Worm (Caenorhabditis elegans) whole organism, L4 larva: ENCODE measurements around the gene hbl-1.

Experiments
- Y75B8A.6 ChIP-seq: fragments of 200-800 bp; sonication (Bioruptor generic); IDR thresholded peaks from 2 replicates; pipeline ENCODE4 v1.3.6; 2022; ENCODE audit warnings: missing genetic modification reagents, missing genetic modification characterization, missing compliant biosample characterization
- aha-1 ChIP-seq: fragments of 150-350 bp; peaks from one replicate; lab custom pipeline; 2014; ENCODE audit warnings: missing biosample characterization, missing genetic modification characterization
- aly-2 ChIP-seq: sonication (generic microtip); optimal IDR thresholded peaks from 2 replicates; lab custom pipeline; 2018; ENCODE audit warnings: missing biosample characterization, missing genetic modification characterization
- arid-1 ChIP-seq: fragments of 200-800 bp; sonication (Bioruptor generic); conservative IDR thresholded peaks from 2 replicates; pipeline ENCODE4 v1.3.6; 2022; ENCODE audit warnings: missing genetic modification reagents, missing genetic modification characterization, missing compliant biosample characterization
- ceh-20 ChIP-seq: fragments of 200-800 bp; sonication (Bioruptor generic); IDR thresholded peaks from 2 replicates; pipeline ENCODE4 v1.3.6; 2022; ENCODE audit warnings: missing genetic modification reagents, missing genetic modification characterization, missing compliant biosample characterization
- ceh-28 ChIP-seq: fragments of 150-350 bp; optimal IDR thresholded peaks from 2 replicates; lab custom pipeline; 2014; ENCODE audit warnings: missing biosample characterization, missing genetic modification reagents, missing genetic modification characterization
- ceh-32 ChIP-seq: sonication (generic microtip); optimal IDR thresholded peaks from 2 replicates; lab custom pipeline; 2016; ENCODE audit warnings: mild to moderate bottlenecking, missing genetic modification characterization, missing compliant biosample characterization; ENCODE audit not compliant: poor library complexity
- ceh-62 ChIP-seq: sonication (generic microtip); optimal IDR thresholded peaks from 2 replicates; lab custom pipeline; 2017; ENCODE audit warnings: missing biosample characterization, missing genetic modification characterization
- ceh-82 ChIP-seq: sonication (generic microtip); optimal IDR thresholded peaks from 2 replicates; lab custom pipeline; 2017; ENCODE audit warnings: missing biosample characterization, missing genetic modification characterization
- ces-1 ChIP-seq: fragments of 150-350 bp; sonication (generic microtip); optimal IDR thresholded peaks from 4 replicates; lab custom pipeline; 2014; ENCODE audit warnings: missing biosample characterization, missing genetic modification reagents, missing genetic modification characterization
- daf-16 ChIP-seq, 3 experiments: sonication (generic microtip); optimal IDR thresholded peaks; 2 replicates each; lab custom pipeline; 2016 to 2017; ENCODE audit warnings: missing genetic modification characterization in 3 of 3, missing genetic modification reagents in 3 of 3, mild to moderate bottlenecking in 2 of 3, missing compliant biosample characterization in 2 of 3, missing biosample characterization in 1 of 3, moderate library complexity in 1 of 3
- egl-27 ChIP-seq: sonication (generic microtip); optimal IDR thresholded peaks from 3 replicates; lab custom pipeline; 2017; ENCODE audit warnings: missing biosample characterization, missing genetic modification reagents, missing genetic modification characterization
- gei-8 ChIP-seq: fragments of 200-800 bp; sonication (Bioruptor generic); optimal IDR thresholded peaks from 2 replicates; lab custom pipeline; 2018; ENCODE audit warnings: mild to moderate bottlenecking, missing genetic modification characterization, missing compliant biosample characterization
- hlh-11 ChIP-seq: fragments of 200-800 bp; sonication (Bioruptor generic); optimal IDR thresholded peaks from 2 replicates; lab custom pipeline; 2018; ENCODE audit warnings: mild to moderate bottlenecking, missing genetic modification characterization, missing compliant biosample characterization
- hlh-30 ChIP-seq: sonication (generic microtip); optimal IDR thresholded peaks from 2 replicates; lab custom pipeline; 2017; ENCODE audit warnings: antibody characterized with exemption, mild to moderate bottlenecking, missing genetic modification characterization, missing compliant biosample characterization; ENCODE audit not compliant: insufficient read depth
- hmg-1.1 ChIP-seq: fragments of 200-800 bp; sonication (Bioruptor generic); IDR thresholded peaks from 2 replicates; pipeline ENCODE4 v1.3.6; 2022; ENCODE audit warnings: missing genetic modification reagents, missing genetic modification characterization, missing compliant biosample characterization
- jun-1 ChIP-seq: fragments of 150-350 bp; optimal IDR thresholded peaks from 2 replicates; lab custom pipeline; 2014; ENCODE audit warnings: missing biosample characterization, missing genetic modification reagents, missing genetic modification characterization
- lim-7 ChIP-seq: fragments of 200-800 bp; sonication (Bioruptor generic); IDR thresholded peaks from 2 replicates; pipeline ENCODE4 v1.3.6; 2022; ENCODE audit warnings: missing genetic modification characterization, missing compliant biosample characterization
- lin-1 ChIP-seq: fragments of 200-800 bp; sonication (Bioruptor generic); IDR thresholded peaks from 2 replicates; pipeline ENCODE4 v1.3.6; 2022; ENCODE audit warnings: missing genetic modification reagents, missing genetic modification characterization, missing compliant biosample characterization
- lin-29 ChIP-seq: fragments of 200-800 bp; sonication (Bioruptor generic); IDR thresholded peaks from 2 replicates; pipeline ENCODE4 v1.3.6; 2022; ENCODE audit warnings: missing genetic modification reagents, missing genetic modification characterization, missing compliant biosample characterization
- lin-38 ChIP-seq: fragments of 200-800 bp; sonication (Bioruptor generic); IDR thresholded peaks from 2 replicates; pipeline ENCODE4 v1.3.6; 2022; ENCODE audit warnings: missing genetic modification reagents, missing genetic modification characterization, missing compliant biosample characterization
- mdl-1 ChIP-seq, 2 experiments: fragments of 150-350 bp in 1 of 2; sonication (generic microtip) in 1 of 2; optimal IDR thresholded peaks; 2 replicates each; lab custom pipeline; 2014 to 2017; ENCODE audit warnings: missing biosample characterization in 2 of 2, missing genetic modification characterization in 2 of 2
- mep-1 ChIP-seq: fragments of 150-350 bp; sonication (generic microtip); optimal IDR thresholded peaks from 3 replicates; lab custom pipeline; 2014; ENCODE audit warnings: missing biosample characterization, missing genetic modification characterization
- mes-2 ChIP-seq: sonication (generic microtip); optimal IDR thresholded peaks from 2 replicates; lab custom pipeline; 2016; ENCODE audit warnings: missing genotype, mild to moderate bottlenecking, missing genetic modification characterization, missing compliant biosample characterization; ENCODE audit not compliant: poor library complexity, severe bottlenecking
- nhr-25 ChIP-seq: sonication (generic microtip); optimal IDR thresholded peaks from 2 replicates; lab custom pipeline; 2017; ENCODE audit warnings: missing genetic modification characterization, mild to moderate bottlenecking, missing compliant biosample characterization, antibody characterized with exemption, moderate library complexity, borderline replicate concordance; ENCODE audit not compliant: insufficient read depth
- nhr-28 ChIP-seq: fragments of 150-350 bp; optimal IDR thresholded peaks from 2 replicates; lab custom pipeline; 2014; ENCODE audit warnings: missing biosample characterization, missing genetic modification characterization
- nhr-42 ChIP-seq: fragments of 200-800 bp; sonication (Bioruptor generic); IDR thresholded peaks from 2 replicates; pipeline ENCODE4 v1.3.6; 2022; ENCODE audit warnings: missing genetic modification characterization, missing compliant biosample characterization
- nhr-76 ChIP-seq: fragments of 150-350 bp; optimal IDR thresholded peaks from 2 replicates; lab custom pipeline; 2014; ENCODE audit warnings: missing biosample characterization, missing genetic modification characterization
- nhr-77 ChIP-seq: fragments of 150-350 bp; optimal IDR thresholded peaks from 2 replicates; lab custom pipeline; 2014; ENCODE audit warnings: missing biosample characterization, missing genetic modification characterization
- sdz-12 ChIP-seq: fragments of 200-800 bp; sonication (Bioruptor generic); optimal IDR thresholded peaks from 2 replicates; lab custom pipeline; 2018; ENCODE audit warnings: mild to moderate bottlenecking, missing genetic modification characterization, missing compliant biosample characterization
- spr-1 ChIP-seq: sonication (generic microtip); optimal IDR thresholded peaks from 2 replicates; lab custom pipeline; 2016; ENCODE audit warnings: mild to moderate bottlenecking, missing genetic modification characterization, missing compliant biosample characterization
- unc-62 ChIP-seq, 3 experiments: fragments of 150-350 bp in 1 of 3; sonication (generic microtip); optimal IDR thresholded peaks in 2 of 3; peaks in 1 of 3; 1 replicate in 1 of 3; 2 replicates in 2 of 3; lab custom pipeline; 2014 to 2017; ENCODE audit warnings: missing biosample characterization in 3 of 3, missing genetic modification characterization in 3 of 3, missing genetic modification reagents in 3 of 3, missing genotype in 1 of 3
- ztf-11 ChIP-seq: fragments of 150-350 bp; optimal IDR thresholded peaks from 2 replicates; lab custom pipeline; 2014; ENCODE audit warnings: missing biosample characterization, missing genetic modification characterization
- ztf-7 ChIP-seq: fragments of 150-350 bp; optimal IDR thresholded peaks from 2 replicates; lab custom pipeline; 2014; ENCODE audit warnings: missing biosample characterization, missing genetic modification characterization

The hbl-1 gene

DNA sequence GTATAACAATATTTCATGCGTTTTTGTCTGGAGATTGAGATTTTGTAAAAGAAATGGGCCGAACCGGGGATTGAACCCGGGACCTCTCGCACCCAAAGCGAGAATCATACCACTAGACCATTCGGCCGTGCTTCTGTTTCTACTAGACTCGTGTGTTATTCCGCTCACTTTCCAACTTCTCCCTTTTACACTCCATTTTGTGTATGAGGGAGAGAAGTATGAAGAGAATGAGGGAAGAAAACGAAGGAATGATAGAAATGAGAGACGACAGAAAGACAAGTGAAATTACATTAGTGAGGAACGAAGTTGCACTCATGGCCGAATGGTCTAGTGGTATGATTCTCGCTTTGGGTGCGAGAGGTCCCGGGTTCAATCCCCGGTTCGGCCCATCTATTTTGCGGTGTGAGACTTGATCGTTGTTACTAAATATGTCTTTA is 20.8 kb upstream of the hbl-1 start (continued):
- TF ChIP-seq ceh-82 (no peak), jun-1 (tag; lab: Kevin White, UChicago) (peak; percentile 86), ceh-28 (tag; lab: Kevin White, UChicago) (peak; percentile 26), sdz-12 (peak; percentile 76), nhr-76 (tag; lab: Kevin White, UChicago) (no peak)

DNA sequence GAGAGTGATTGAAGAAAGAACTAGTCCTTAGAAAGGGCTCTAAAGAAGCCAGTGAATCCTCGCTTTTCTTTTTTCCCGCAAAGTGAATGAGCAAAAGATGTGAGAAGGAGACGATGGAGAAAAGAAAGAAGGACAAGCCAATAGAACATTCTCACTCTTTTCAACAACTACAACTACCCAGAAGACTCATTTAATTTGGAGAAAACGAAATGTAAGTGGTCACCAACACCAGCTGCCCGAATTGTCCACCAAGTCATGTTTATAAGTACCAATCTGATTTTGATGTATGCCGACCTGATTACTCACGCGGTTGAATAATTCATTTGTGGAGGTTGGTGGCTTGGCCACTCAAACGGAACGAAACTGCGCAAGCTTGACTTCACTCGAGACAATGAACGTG is 19.4 kb upstream of the hbl-1 start:
- TF ChIP-seq ztf-7 (tag; lab: Kevin White, UChicago) (no peak), unc-62 (GFP tag; optimal IDR thresholded peaks at IDR 0.05 in 1 of 2; lab: Kevin White, UChicago) (no peak), unc-62 (tag; optimal IDR thresholded peaks at IDR 0.05; lab: Kevin White, UChicago) (no peak), mep-1 (tag; lab: Kevin White, UChicago) (no peak), hmg-1.1 (GFP tag; lab: Robert Waterston, UW) (no peak), lim-7 (no peak), lin-29 (no peak), egl-27 (tag; lab: Kevin White, UChicago) (no peak), ceh-32 (tag; lab: Kevin White, UChicago) (no peak), ces-1 (GFP tag; lab: Kevin White, UChicago) (no peak), ceh-20 (GFP tag; lab: Robert Waterston, UW) (no peak), arid-1 (GFP tag; lab: Robert Waterston, UW) (no peak), nhr-42 (GFP tag; lab: Robert Waterston, UW) (no peak), ceh-62 (tag; lab: Kevin White, UChicago) (no peak), spr-1 (tag; lab: Kevin White, UChicago) (no peak), lin-1 (GFP tag; lab: Robert Waterston, UW) (no peak), aly-2 (no peak), mes-2 (tag; lab: Kevin White, UChicago) (no peak)

DNA sequence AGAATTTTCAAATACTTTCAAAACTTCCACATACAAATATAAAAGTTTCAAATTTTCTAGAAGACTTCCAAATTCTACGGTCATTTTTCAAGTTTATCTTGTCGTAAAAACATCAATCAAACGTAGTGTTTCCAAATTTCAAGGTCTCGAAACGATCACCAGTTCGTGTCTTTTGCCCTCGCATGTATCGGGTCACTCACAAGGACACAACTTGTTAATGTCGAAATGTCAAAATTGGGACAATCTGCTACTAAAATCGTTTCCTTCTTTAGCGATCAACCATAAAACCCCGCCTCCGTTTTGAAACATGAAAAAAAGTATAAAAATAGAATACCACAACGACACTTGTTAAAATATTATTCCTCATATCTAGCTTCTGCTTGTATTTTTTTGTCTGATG is 18.4 kb upstream of the hbl-1 start:
- peak in 1 of 2 experiments; percentile 96 for TF ChIP-seq unc-62 (GFP tag; optimal IDR thresholded peaks at IDR 0.05 in 1 of 2; lab: Kevin White, UChicago)
- no peak for TF ChIP-seq unc-62 (tag; optimal IDR thresholded peaks at IDR 0.05; lab: Kevin White, UChicago)
- no peak for TF ChIP-seq gei-8 (GFP tag; lab: Kevin White, UChicago)
- peak; percentile 81 for TF ChIP-seq nhr-25
- TF ChIP-seq, all 104 proteins: peak for 2

DNA sequence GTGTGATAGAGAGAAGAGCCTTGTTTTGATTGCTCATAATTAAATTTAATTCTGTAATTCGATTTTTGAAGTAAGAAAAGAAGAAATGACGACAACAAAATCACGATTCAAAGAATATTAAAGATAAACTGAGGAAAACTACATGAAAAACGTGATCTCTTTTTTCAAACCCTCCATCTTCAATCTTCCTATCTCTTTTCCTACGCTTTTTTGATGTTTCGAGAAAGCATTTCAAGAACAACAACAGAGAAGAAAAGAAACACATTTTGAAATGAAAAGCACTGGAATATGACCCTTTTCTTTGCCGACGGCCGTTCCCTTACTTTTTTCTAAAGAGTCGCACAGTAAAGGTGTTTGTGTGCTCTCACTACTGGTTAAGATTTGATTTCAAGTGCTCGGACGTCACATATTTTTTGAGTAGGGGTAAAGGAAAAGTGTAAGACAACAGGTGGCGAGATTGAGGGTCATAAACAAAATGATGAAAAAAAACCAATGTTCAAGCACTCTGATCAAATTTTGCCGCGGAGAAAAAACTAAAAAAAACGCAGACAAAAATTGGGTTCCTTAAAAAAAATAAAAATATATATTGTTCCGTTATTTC is 16.0 kb upstream of the hbl-1 start, which contains the start of gene F13D11.3:
Gene F13D11.3 (minus strand): TSS at position 51 of the 601 bp plus-strand sequence.
- no peak for TF ChIP-seq lin-38 (GFP tag; lab: Robert Waterston, UW)
- TF ChIP-seq Y75B8A.6 (GFP tag; lab: Robert Waterston, UW), result no peak
- no peak for TF ChIP-seq ztf-7 (tag; lab: Kevin White, UChicago)
- TF ChIP-seq daf-16 (GFP tag; optimal IDR thresholded peaks at IDR 0.05; lab: Kevin White, UChicago), result peak in 1 of 2 experiments; percentile 34
- TF ChIP-seq daf-16 (tag; optimal IDR thresholded peaks at IDR 0.05; lab: Kevin White, UChicago), result no peak
- TF ChIP-seq nhr-42 (GFP tag; lab: Robert Waterston, UW), result no peak
- TF ChIP-seq unc-62 (GFP tag; optimal IDR thresholded peaks at IDR 0.05 in 1 of 2; lab: Kevin White, UChicago), result peak in 1 of 2 experiments; percentile 77
- no peak for TF ChIP-seq unc-62 (tag; optimal IDR thresholded peaks at IDR 0.05; lab: Kevin White, UChicago)

DNA sequence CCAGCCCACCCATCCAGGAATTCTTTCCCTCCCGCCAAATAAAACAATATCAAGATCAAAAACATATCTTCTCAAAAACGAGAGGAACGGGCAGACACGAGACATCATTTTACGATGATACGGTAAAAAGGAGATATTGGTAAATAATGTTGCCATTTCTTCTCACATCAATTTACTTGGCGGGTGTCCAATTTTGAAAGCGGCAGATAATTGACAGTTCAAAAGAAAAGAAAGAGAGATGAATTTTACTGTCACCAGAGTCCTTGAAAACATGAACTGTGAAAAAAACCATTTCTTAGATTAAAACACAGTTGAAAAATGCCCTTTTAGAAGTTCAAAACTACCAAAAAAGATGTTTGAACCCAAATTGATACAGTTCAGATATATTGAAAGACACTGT is 11.3 kb upstream of the hbl-1 start:
- no peak for TF ChIP-seq hlh-11 (tag; lab: Kevin White, UChicago)
- peak; percentile 31 for TF ChIP-seq mep-1 (tag; lab: Kevin White, UChicago)
- peak; percentile 44 for TF ChIP-seq aha-1 (tag; lab: Kevin White, UChicago)
- TF ChIP-seq hlh-30 (tag; lab: Kevin White, UChicago), result peak; percentile 17
- peak in 1 of 2 experiments; percentile 38 for TF ChIP-seq mdl-1 (tag; optimal IDR thresholded peaks at IDR 0.05; lab: Kevin White, UChicago)
- TF ChIP-seq ceh-28 (tag; lab: Kevin White, UChicago), result no peak
- TF ChIP-seq nhr-28, result peak; percentile 67
- TF ChIP-seq nhr-25, result peak; percentile 20
- TF ChIP-seq ztf-11 (tag; lab: Kevin White, UChicago), result no peak
- TF ChIP-seq nhr-77 (tag; lab: Kevin White, UChicago), result no peak
